Fruit fly (Drosophila melanogaster) whole organism: ENCODE results near the gene CG6244.

Experiments
- CG8478 ChIP-seq: fragments of >200 bp; optimal IDR thresholded peaks from 2 replicates; lab custom pipeline; 2018; ENCODE audit warnings: inconsistent platforms
- Dll ChIP-seq: fragments of >200 bp; optimal IDR thresholded peaks from 2 replicates; lab custom pipeline; 2017
- EcR ChIP-seq, 2 experiments: fragments of >200 bp; optimal IDR thresholded peaks; 2 replicates each; lab custom pipeline; 2017; ENCODE audit warnings: missing biosample characterization in 2 of 2, missing genetic modification characterization in 2 of 2, missing genetic modification reagents in 2 of 2
- pan ChIP-seq: fragments of >200 bp; optimal IDR thresholded peaks from 2 replicates; lab custom pipeline; 2017
- psq ChIP-seq: fragments of >200 bp; optimal IDR thresholded peaks from 2 replicates; lab custom pipeline; 2017
- usp ChIP-seq: fragments of >200 bp; optimal IDR thresholded peaks from 2 replicates; lab custom pipeline; 2017; ENCODE audit warnings: missing biosample characterization, missing genetic modification characterization, mixed read lengths

- TF ChIP-seq psq (lab: Kevin White, UChicago), result no peak
- no peak for TF ChIP-seq CG8478 (lab: Kevin White, UChicago)
- no peak for TF ChIP-seq usp (GFP tag; lab: Kevin White, UChicago)
- TF ChIP-seq EcR (GFP tag; optimal IDR thresholded peaks at IDR 0.05; lab: Kevin White, UChicago), result no peak
- TF ChIP-seq Dll, result no peak
- TF ChIP-seq pan (lab: Kevin White, UChicago), result no peak
Measured at dm6 chr3L:15761918-15762317, 46.2 kb upstream of the CG6244 start.
